Fruit fly (Drosophila melanogaster): ENCODE measurements around the gene CG42399.
A peak's percentile ranks its signal among the peaks of the same experiment; 100 is the strongest.

The CG42399 gene

dm6 chr2L:125364-126252, 27.5 kb downstream of the CG42399 start:
- no peak for TF ChIP-seq CG32121 (GFP tag; IDR thresholded peaks at IDR 0.05)
- TF ChIP-seq Snoo (tag; optimal IDR thresholded peaks at IDR 0.05): no peak
- no peak for TF ChIP-seq CG10348 (GFP tag; IDR thresholded peaks at IDR 0.05)
- TF ChIP-seq rn (GFP tag; IDR thresholded peaks at IDR 0.05): no peak
- no peak for TF ChIP-seq CG4496 (GFP tag; IDR thresholded peaks at IDR 0.05)
- no peak for TF ChIP-seq CG14655 (GFP tag; optimal IDR thresholded peaks at IDR 0.05)
- TF ChIP-seq EcR (GFP tag; optimal IDR thresholded peaks at IDR 0.05): no peak
- TF ChIP-seq fd96Ca (GFP tag; IDR thresholded peaks at IDR 0.05): no peak
- TF ChIP-seq CG17806 (tag; optimal IDR thresholded peaks at IDR 0.05): no peak
- no peak for TF ChIP-seq Ets98B (GFP tag; IDR thresholded peaks at IDR 0.05)
- TF ChIP-seq Pif1B (GFP tag; optimal IDR thresholded peaks at IDR 0.05): no peak
- no peak for TF ChIP-seq CG13204 (GFP tag; optimal IDR thresholded peaks at IDR 0.05)
- no peak for TF ChIP-seq CG8159 (tag; optimal IDR thresholded peaks at IDR 0.05)
- TF ChIP-seq D1 (tag; optimal IDR thresholded peaks at IDR 0.05): no peak
- no peak for TF ChIP-seq CG12605 (GFP tag; IDR thresholded peaks at IDR 0.05)
- TF ChIP-seq gl (tag; optimal IDR thresholded peaks at IDR 0.05): no peak
- TF ChIP-seq Pif1A (GFP tag; optimal IDR thresholded peaks at IDR 0.05): no peak
- TF ChIP-seq CG15710 (tag; optimal IDR thresholded peaks at IDR 0.05): no peak

dm6 chr2L:123007-123327, 30.1 kb downstream of the CG42399 start:
- TF ChIP-seq gl (tag; optimal IDR thresholded peaks at IDR 0.05) (no peak), CG8301 (tag; optimal IDR thresholded peaks at IDR 0.05) (no peak), CG8159 (tag; optimal IDR thresholded peaks at IDR 0.05) (no peak), fd96Ca (GFP tag; IDR thresholded peaks at IDR 0.05) (no peak), EcR (GFP tag; optimal IDR thresholded peaks at IDR 0.05) (no peak), CG10348 (GFP tag; IDR thresholded peaks at IDR 0.05) (no peak), CG34367 (tag; optimal IDR thresholded peaks at IDR 0.05) (no peak), CG32121 (GFP tag; IDR thresholded peaks at IDR 0.05) (no peak), Pif1B (GFP tag; optimal IDR thresholded peaks at IDR 0.05) (no peak), CG17806 (tag; optimal IDR thresholded peaks at IDR 0.05) (no peak), CG4496 (GFP tag; IDR thresholded peaks at IDR 0.05) (no peak), CG13204 (GFP tag; optimal IDR thresholded peaks at IDR 0.05) (no peak), CG15710 (tag; optimal IDR thresholded peaks at IDR 0.05) (no peak), CG12605 (GFP tag; IDR thresholded peaks at IDR 0.05) (no peak), CG14655 (GFP tag; optimal IDR thresholded peaks at IDR 0.05) (no peak), rn (GFP tag; IDR thresholded peaks at IDR 0.05) (no peak), Pif1A (GFP tag; optimal IDR thresholded peaks at IDR 0.05) (no peak)

- 0 out of 3 replicates have a peak, but pooled peaks have one; percentile 7 for TF ChIP-seq CG4496 (GFP tag; IDR thresholded peaks at IDR 0.05)
- peak; percentile 21 for TF ChIP-seq D1 (tag; optimal IDR thresholded peaks at IDR 0.05)
- TF ChIP-seq Ets98B (GFP tag; IDR thresholded peaks at IDR 0.05): no peak
Measured at dm6 chr2L:122167-123006, 30.7 kb downstream of the CG42399 start.

- TF ChIP-seq CG34367 (tag; optimal IDR thresholded peaks at IDR 0.05): no peak
- TF ChIP-seq CG10348 (GFP tag; IDR thresholded peaks at IDR 0.05): no peak
- TF ChIP-seq D1 (tag; optimal IDR thresholded peaks at IDR 0.05): no peak
- peak; percentile 33 for TF ChIP-seq CG13204 (GFP tag; optimal IDR thresholded peaks at IDR 0.05)
- no peak for TF ChIP-seq Snoo (tag; optimal IDR thresholded peaks at IDR 0.05)
- TF ChIP-seq gl (tag; optimal IDR thresholded peaks at IDR 0.05): no peak
- TF ChIP-seq CG8159 (tag; optimal IDR thresholded peaks at IDR 0.05): no peak
- TF ChIP-seq CG4496 (GFP tag; IDR thresholded peaks at IDR 0.05): peak; percentile 73; the same call in 2 of the 3 replicates
- peak; percentile 56 for TF ChIP-seq CG12605 (GFP tag; IDR thresholded peaks at IDR 0.05)
- TF ChIP-seq Ets98B (GFP tag; IDR thresholded peaks at IDR 0.05): peak; percentile 83; the same call in 1 of the 2 replicates
- no peak for TF ChIP-seq Pif1B (GFP tag; optimal IDR thresholded peaks at IDR 0.05)
- TF ChIP-seq CG8301 (tag; optimal IDR thresholded peaks at IDR 0.05): no peak
- no peak for TF ChIP-seq CG14655 (GFP tag; optimal IDR thresholded peaks at IDR 0.05)
- no peak for TF ChIP-seq CG9948 (tag; optimal IDR thresholded peaks at IDR 0.05)
- no peak for TF ChIP-seq CG15710 (tag; optimal IDR thresholded peaks at IDR 0.05)
- TF ChIP-seq Pif1A (GFP tag; optimal IDR thresholded peaks at IDR 0.05): no peak
- peak; percentile 87 for TF ChIP-seq EcR (GFP tag; optimal IDR thresholded peaks at IDR 0.05)
- TF ChIP-seq rn (GFP tag; IDR thresholded peaks at IDR 0.05): no peak
- peak; percentile 42; the same call in 1 of the 2 replicates for TF ChIP-seq CG32121 (GFP tag; IDR thresholded peaks at IDR 0.05)
- peak; percentile 71; the same call in 1 of the 3 replicates for TF ChIP-seq fd96Ca (GFP tag; IDR thresholded peaks at IDR 0.05)
- TF ChIP-seq CG17806 (tag; optimal IDR thresholded peaks at IDR 0.05): no peak
Measured at dm6 chr2L:121456-121831, 31.7 kb downstream of the CG42399 start, which contains the start of gene CG4822. CG4822 (minus strand) TSS chr2L:121754.
